Fruit fly (Drosophila melanogaster): ENCODE measurements around the gene CG3598.

Gene CG3598

dm6 chrX:2934827-2935226 is 2.0 kb upstream of the CG3598 start, which contains the start of gene CG3592:
Gene CG3592 (plus strand): TSS chrX:2935127.
- TF ChIP-seq CG12605 (GFP tag; IDR thresholded peaks at IDR 0.05), result no peak
- TF ChIP-seq gl (tag; optimal IDR thresholded peaks at IDR 0.05), result no peak
- no peak for TF ChIP-seq CG34367 (tag; optimal IDR thresholded peaks at IDR 0.05)
- TF ChIP-seq Snoo (tag; optimal IDR thresholded peaks at IDR 0.05), result no peak
- no peak for TF ChIP-seq CG8159 (tag; optimal IDR thresholded peaks at IDR 0.05)
- no peak for TF ChIP-seq CG4496 (GFP tag; IDR thresholded peaks at IDR 0.05)
- no peak for TF ChIP-seq CG9948 (tag; optimal IDR thresholded peaks at IDR 0.05)
- TF ChIP-seq CG8301 (tag; optimal IDR thresholded peaks at IDR 0.05), result no peak
- no peak for TF ChIP-seq CG17806 (tag; optimal IDR thresholded peaks at IDR 0.05)
- TF ChIP-seq CG14655 (GFP tag; optimal IDR thresholded peaks at IDR 0.05), result no peak
- TF ChIP-seq CG15710 (tag; optimal IDR thresholded peaks at IDR 0.05), result no peak
- no peak for TF ChIP-seq Pif1B (GFP tag; optimal IDR thresholded peaks at IDR 0.05)

dm6 chrX:2938556-2938955 is 1.7 kb downstream of the CG3598 start, which contains the start of gene CG14420:
Gene CG14420 (plus strand): TSS chrX:2938856.
- TF ChIP-seq CG8301 (tag; optimal IDR thresholded peaks at IDR 0.05), result no peak
- TF ChIP-seq Ets98B (GFP tag; IDR thresholded peaks at IDR 0.05), result no peak
- no peak for TF ChIP-seq Pif1B (GFP tag; optimal IDR thresholded peaks at IDR 0.05)
- no peak for TF ChIP-seq CG32121 (GFP tag; IDR thresholded peaks at IDR 0.05)
- no peak for TF ChIP-seq CG4496 (GFP tag; IDR thresholded peaks at IDR 0.05)
- no peak for TF ChIP-seq Pif1A (GFP tag; optimal IDR thresholded peaks at IDR 0.05)
- TF ChIP-seq gl (tag; optimal IDR thresholded peaks at IDR 0.05), result no peak
- no peak for TF ChIP-seq CG10348 (GFP tag; IDR thresholded peaks at IDR 0.05)
- no peak for TF ChIP-seq CG9948 (tag; optimal IDR thresholded peaks at IDR 0.05)
- no peak for TF ChIP-seq CG12605 (GFP tag; IDR thresholded peaks at IDR 0.05)
- TF ChIP-seq CG17806 (tag; optimal IDR thresholded peaks at IDR 0.05), result no peak

- TF ChIP-seq CG8301 (tag; optimal IDR thresholded peaks at IDR 0.05) (no peak), Pif1A (GFP tag; optimal IDR thresholded peaks at IDR 0.05) (no peak)
Observed at dm6 chrX:2941108-2941507, 4.3 kb downstream of the CG3598 start, which contains the start of gene CG14421. Gene CG14421 (plus strand): TSS chrX:2941408.

- TF ChIP-seq Pif1A (GFP tag; optimal IDR thresholded peaks at IDR 0.05) (no peak), CG8159 (tag; optimal IDR thresholded peaks at IDR 0.05) (no peak), CG13204 (GFP tag; optimal IDR thresholded peaks at IDR 0.05) (no peak), EcR (GFP tag; optimal IDR thresholded peaks at IDR 0.05) (no peak), CG9948 (tag; optimal IDR thresholded peaks at IDR 0.05) (no peak), D1 (tag; optimal IDR thresholded peaks at IDR 0.05) (no peak), CG8301 (tag; optimal IDR thresholded peaks at IDR 0.05) (no peak), CG17806 (tag; optimal IDR thresholded peaks at IDR 0.05) (no peak), Ets98B (GFP tag; IDR thresholded peaks at IDR 0.05) (no peak), rn (GFP tag; IDR thresholded peaks at IDR 0.05) (no peak)
Observed at dm6 chrX:2943086-2943485, 6.3 kb downstream of the CG3598 start, which contains the start of gene CG14422. Gene CG14422 (plus strand): TSS chrX:2943386.

- TF ChIP-seq gl (tag; optimal IDR thresholded peaks at IDR 0.05) (no peak), CG15710 (tag; optimal IDR thresholded peaks at IDR 0.05) (no peak)
Observed at dm6 chrX:2945103-2945502, 8.3 kb downstream of the CG3598 start, which contains the start of gene CG14423. Gene CG14423 (plus strand): TSS chrX:2945403.

dm6 chrX:2946794-2947193 is 10.0 kb downstream of the CG3598 start, which contains the start of gene CG17959:
Gene CG17959 (plus strand): TSS chrX:2947094.
- TF ChIP-seq CG34367 (tag; optimal IDR thresholded peaks at IDR 0.05), result no peak
- no peak for TF ChIP-seq rn (GFP tag; IDR thresholded peaks at IDR 0.05)
- no peak for TF ChIP-seq CG17806 (tag; optimal IDR thresholded peaks at IDR 0.05)
- TF ChIP-seq Ets98B (GFP tag; IDR thresholded peaks at IDR 0.05), result no peak
- TF ChIP-seq fd96Ca (GFP tag; IDR thresholded peaks at IDR 0.05), result no peak
- TF ChIP-seq CG14655 (GFP tag; optimal IDR thresholded peaks at IDR 0.05), result no peak
- TF ChIP-seq Snoo (tag; optimal IDR thresholded peaks at IDR 0.05), result no peak
- TF ChIP-seq D1 (tag; optimal IDR thresholded peaks at IDR 0.05), result no peak
- TF ChIP-seq CG9948 (tag; optimal IDR thresholded peaks at IDR 0.05), result no peak
- no peak for TF ChIP-seq CG4496 (GFP tag; IDR thresholded peaks at IDR 0.05)
- TF ChIP-seq CG8159 (tag; optimal IDR thresholded peaks at IDR 0.05), result no peak
- no peak for TF ChIP-seq CG15710 (tag; optimal IDR thresholded peaks at IDR 0.05)
- TF ChIP-seq Pif1A (GFP tag; optimal IDR thresholded peaks at IDR 0.05), result no peak
- TF ChIP-seq CG10348 (GFP tag; IDR thresholded peaks at IDR 0.05), result no peak
- no peak for TF ChIP-seq CG12605 (GFP tag; IDR thresholded peaks at IDR 0.05)
- no peak for TF ChIP-seq gl (tag; optimal IDR thresholded peaks at IDR 0.05)
- no peak for TF ChIP-seq CG13204 (GFP tag; optimal IDR thresholded peaks at IDR 0.05)

- TF ChIP-seq CG10348 (GFP tag; IDR thresholded peaks at IDR 0.05) (no peak), Pif1B (GFP tag; optimal IDR thresholded peaks at IDR 0.05) (peak; percentile 78), CG8159 (tag; optimal IDR thresholded peaks at IDR 0.05) (peak; percentile 61), CG32121 (GFP tag; IDR thresholded peaks at IDR 0.05) (peak; percentile 73), CG4496 (GFP tag; IDR thresholded peaks at IDR 0.05) (peak; percentile 81), CG15710 (tag; optimal IDR thresholded peaks at IDR 0.05) (peak; percentile 37), CG17806 (tag; optimal IDR thresholded peaks at IDR 0.05) (peak; percentile 55), D1 (tag; optimal IDR thresholded peaks at IDR 0.05) (peak; percentile 26), CG13204 (GFP tag; optimal IDR thresholded peaks at IDR 0.05) (peak; percentile 69), fd96Ca (GFP tag; IDR thresholded peaks at IDR 0.05) (peak; percentile 44; the same call in 1 of the 3 replicates), CG12605 (GFP tag; IDR thresholded peaks at IDR 0.05) (peak; percentile 83), gl (tag; optimal IDR thresholded peaks at IDR 0.05) (peak; percentile 82), Snoo (tag; optimal IDR thresholded peaks at IDR 0.05) (peak; percentile 81), CG9948 (tag; optimal IDR thresholded peaks at IDR 0.05) (no peak), Pif1A (GFP tag; optimal IDR thresholded peaks at IDR 0.05) (peak; percentile 87), CG8301 (tag; optimal IDR thresholded peaks at IDR 0.05) (peak; percentile 66), Ets98B (GFP tag; IDR thresholded peaks at IDR 0.05) (peak; percentile 75), CG34367 (tag; optimal IDR thresholded peaks at IDR 0.05) (peak; percentile 77), rn (GFP tag; IDR thresholded peaks at IDR 0.05) (no peak), CG14655 (GFP tag; optimal IDR thresholded peaks at IDR 0.05) (peak; percentile 78), EcR (GFP tag; optimal IDR thresholded peaks at IDR 0.05) (no peak)
Observed at dm6 chrX:2947545-2948072, 10.8 kb downstream of the CG3598 start, which contains the start of gene CG3603. Gene CG3603 (plus strand): TSS chrX:2948034.
